Worm (Caenorhabditis elegans) whole organism, young adult: ENCODE results near the gene F46C3.2.

Experiments
- F33H1.4 ChIP-seq: fragments of 200-800 bp; sonication (Bioruptor generic); IDR thresholded peaks from 2 replicates; pipeline ENCODE4 v1.3.6; 2022; ENCODE audit warnings: missing genetic modification reagents, missing genetic modification characterization, missing compliant biosample characterization
- K12H6.12 ChIP-seq: fragments of 200-800 bp; sonication (Bioruptor generic); optimal IDR thresholded peaks from 2 replicates; lab custom pipeline; 2018; ENCODE audit warnings: mild to moderate bottlenecking, missing genetic modification characterization, missing compliant biosample characterization
- ceh-40 ChIP-seq: fragments of 200-800 bp; sonication (Bioruptor generic); IDR thresholded peaks from 2 replicates; pipeline ENCODE4 v1.3.6; 2022; ENCODE audit warnings: missing genetic modification characterization, missing compliant biosample characterization
- chd-7 ChIP-seq: sonication (generic microtip); optimal IDR thresholded peaks from 2 replicates; lab custom pipeline; 2016; ENCODE audit warnings: mild to moderate bottlenecking, missing genetic modification characterization, moderate library complexity, missing compliant biosample characterization
- efl-1 ChIP-seq: fragments of 150-350 bp; optimal IDR thresholded peaks from 2 replicates; lab custom pipeline; 2014; ENCODE audit warnings: missing biosample characterization, missing genetic modification reagents, missing genetic modification characterization
- egl-18 ChIP-seq: fragments of 200-800 bp; sonication (Bioruptor generic); IDR thresholded peaks from 2 replicates; pipeline ENCODE4 v1.3.6; 2022; ENCODE audit warnings: missing genetic modification reagents, missing genetic modification characterization, missing compliant biosample characterization
- egrh-3 ChIP-seq: fragments of 200-800 bp; sonication (Bioruptor generic); IDR thresholded peaks from 2 replicates; pipeline ENCODE4 v1.3.6; 2022; ENCODE audit warnings: missing genetic modification reagents, missing genetic modification characterization, missing compliant biosample characterization
- lsy-27 ChIP-seq: sonication (generic microtip); optimal IDR thresholded peaks from 2 replicates; lab custom pipeline; 2017; ENCODE audit warnings: missing genetic modification characterization, mild to moderate bottlenecking, missing compliant biosample characterization, antibody characterized with exemption, missing genotype, borderline replicate concordance; ENCODE audit not compliant: insufficient read depth
- nfya-1 ChIP-seq: sonication (generic microtip); optimal IDR thresholded peaks from 2 replicates; lab custom pipeline; 2017; ENCODE audit warnings: antibody characterized with exemption, missing compliant biosample characterization, missing genetic modification characterization, borderline replicate concordance; ENCODE audit not compliant: insufficient read depth
- pha-4 ChIP-seq: fragments of 150-350 bp; sonication (generic microtip); optimal IDR thresholded peaks from 2 replicates; lab custom pipeline; 2014; ENCODE audit warnings: missing biosample characterization, missing genetic modification reagents, missing genetic modification characterization
- sdz-38 ChIP-seq: sonication (generic microtip); optimal IDR thresholded peaks from 2 replicates; lab custom pipeline; 2016; ENCODE audit warnings: missing genotype, missing genetic modification characterization, missing compliant biosample characterization
- snpc-4 ChIP-seq, 5 experiments: fragments of 150-350 bp in 1 of 5; sonication (generic microtip) in 4 of 5; optimal IDR thresholded peaks; 2 replicates each; lab custom pipeline; 2014 to 2018; ENCODE audit warnings: missing genetic modification characterization in 5 of 5, missing biosample characterization in 3 of 5, antibody characterized with exemption in 2 of 5, mild to moderate bottlenecking in 2 of 5, missing compliant biosample characterization in 2 of 5, missing genotype in 2 of 5, moderate library complexity in 2 of 5, missing genetic modification reagents in 1 of 5
- unc-62 ChIP-seq: fragments of 150-350 bp; optimal IDR thresholded peaks from 2 replicates; lab custom pipeline; 2014; ENCODE audit warnings: missing biosample characterization, missing genetic modification reagents, missing genetic modification characterization

DNA sequence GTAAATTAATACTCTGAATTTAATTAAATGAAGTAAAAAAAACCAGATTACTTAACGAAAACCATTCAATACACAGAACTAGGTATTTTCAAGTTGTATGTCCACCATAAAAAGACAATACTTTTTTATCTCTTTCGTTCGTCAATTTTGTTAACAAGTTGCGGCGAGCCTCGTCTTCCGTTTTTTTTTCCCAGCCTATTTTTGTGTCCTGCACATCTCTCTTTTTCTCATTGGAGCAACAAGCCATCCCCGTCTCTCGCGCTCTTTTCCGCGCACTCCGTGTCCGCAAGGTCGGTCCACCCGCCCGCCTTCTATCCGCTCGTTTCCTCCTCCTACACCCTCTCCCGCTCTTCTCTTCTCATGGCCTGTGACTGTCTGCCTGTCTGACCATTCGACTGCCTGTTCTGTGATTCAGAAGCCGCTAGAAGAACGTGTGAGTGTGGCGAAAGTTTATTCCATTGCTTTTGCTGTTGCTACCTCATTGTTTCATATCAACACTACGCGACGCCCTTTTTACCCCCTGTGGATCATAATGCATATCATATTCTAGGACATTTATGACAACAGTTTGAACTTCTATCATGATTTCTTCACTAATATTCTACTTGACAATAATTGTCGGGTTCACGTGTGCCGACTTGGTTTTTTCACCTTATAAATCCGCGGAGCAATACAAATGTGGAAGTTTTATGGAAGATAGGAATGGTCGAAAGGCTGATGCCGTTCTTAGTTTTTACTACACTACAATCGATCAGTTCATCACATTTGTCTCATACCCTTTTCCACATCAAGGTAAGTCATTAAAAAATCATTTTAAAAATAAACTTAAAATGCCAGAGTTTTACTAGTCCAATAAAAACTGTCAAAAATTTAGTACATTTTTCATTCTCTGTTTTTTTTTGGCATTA lies 33.8 kb downstream of the F46C3.2 start, which contains the start of the genes F08B12.11 and prmn-1:
- TF ChIP-seq pha-4 (tag; lab: Kevin White, UChicago) (no peak), sdz-38 (tag; lab: Kevin White, UChicago) (no peak), ceh-40 (GFP tag; lab: Robert Waterston, UW) (no peak), nfya-1 (tag; lab: Kevin White, UChicago) (no peak), egl-18 (GFP tag; lab: Robert Waterston, UW) (no peak), unc-62 (GFP tag; lab: Kevin White, UChicago) (no peak), snpc-4 (GFP tag; optimal IDR thresholded peaks at IDR 0.05; lab: Kevin White, UChicago) (no peak), snpc-4 (tag; optimal IDR thresholded peaks at IDR 0.05; lab: Kevin White, UChicago) (no peak), F33H1.4 (GFP tag; lab: Robert Waterston, UW) (no peak), efl-1 (no peak), lsy-27 (no peak), chd-7 (tag; lab: Kevin White, UChicago) (no peak), K12H6.12 (tag; lab: Kevin White, UChicago) (no peak), egrh-3 (GFP tag; lab: Robert Waterston, UW) (0 out of 2 replicates have a peak, but pooled peaks have one; percentile 44)
